Worm (Caenorhabditis elegans) whole organism, L3 larva: ENCODE data around the gene kcmf-1.

Experiments
- ZK546.5 ChIP-seq: sonication (generic microtip); optimal IDR thresholded peaks from 2 replicates; lab custom pipeline; 2017; ENCODE audit warnings: missing biosample characterization, missing genetic modification characterization
- aly-2 ChIP-seq: fragments of 150-350 bp; optimal IDR thresholded peaks from 2 replicates; lab custom pipeline; 2014; ENCODE audit warnings: missing biosample characterization, missing genetic modification characterization
- ama-1 ChIP-seq: fragments of 150-350 bp; optimal IDR thresholded peaks from 2 replicates; lab custom pipeline; 2018
- ceh-28 ChIP-seq: fragments of 150-350 bp; optimal IDR thresholded peaks from 2 replicates; lab custom pipeline; 2014; ENCODE audit warnings: missing biosample characterization, missing genetic modification reagents, missing genetic modification characterization
- ceh-9 ChIP-seq: sonication (generic microtip); optimal IDR thresholded peaks from 2 replicates; lab custom pipeline; 2018; ENCODE audit warnings: missing biosample characterization, missing genetic modification characterization
- nhr-12 ChIP-seq: fragments of 150-350 bp; optimal IDR thresholded peaks from 2 replicates; lab custom pipeline; 2014; ENCODE audit warnings: missing biosample characterization, missing genetic modification characterization
- pha-4 ChIP-seq: fragments of 150-350 bp; optimal IDR thresholded peaks from 2 replicates; lab custom pipeline; 2014; ENCODE audit warnings: missing biosample characterization, missing genetic modification reagents, missing genetic modification characterization
- pqm-1 ChIP-seq: fragments of 150-350 bp; optimal IDR thresholded peaks from 2 replicates; lab custom pipeline; 2017; ENCODE audit warnings: missing biosample characterization, missing genetic modification characterization, inconsistent platforms
- unc-62 ChIP-seq: fragments of 150-350 bp; sonication (generic microtip); optimal IDR thresholded peaks from 4 replicates; lab custom pipeline; 2014; ENCODE audit warnings: missing biosample characterization, missing genetic modification reagents, missing genetic modification characterization
- zag-1 ChIP-seq: fragments of 150-350 bp; optimal IDR thresholded peaks from 2 replicates; lab custom pipeline; 2014; ENCODE audit warnings: missing biosample characterization, missing genetic modification characterization

ce11 chrIII:7866189-7866588, 37.0 kb downstream of the kcmf-1 start, which contains the start of gene cup-4:
- TF ChIP-seq ceh-28 (tag; lab: Kevin White, UChicago) (no peak), aly-2 (tag; lab: Kevin White, UChicago) (no peak), unc-62 (GFP tag; lab: Kevin White, UChicago) (no peak), nhr-12 (no peak), pha-4 (no peak), ama-1 (lab: Kevin White, UChicago) (no peak), pqm-1 (tag; lab: Kevin White, UChicago) (no peak), ceh-9 (tag; lab: Kevin White, UChicago) (no peak), zag-1 (tag; lab: Kevin White, UChicago) (no peak), ZK546.5 (tag; lab: Kevin White, UChicago) (no peak)
